Fruit fly (Drosophila melanogaster): Measurements from ENCODE around the gene Ctps.

Ctps gene

dm6 chr3L:15161549-15161948, 63.8 kb downstream of the Ctps start, which contains the start of gene CG6878 (continued):
- TF ChIP-seq CG4820 (GFP tag; optimal IDR thresholded peaks at IDR 0.05) (no peak), disco-r (GFP tag; optimal IDR thresholded peaks at IDR 0.05) (no peak), dmrt11E (tag; optimal IDR thresholded peaks at IDR 0.05) (no peak), fru (optimal IDR thresholded peaks at IDR 0.05) (no peak), Dip3 (GFP tag; optimal IDR thresholded peaks at IDR 0.05) (no peak), Trl (optimal IDR thresholded peaks at IDR 0.05) (no peak), Trl (GFP tag; optimal IDR thresholded peaks at IDR 0.05) (no peak), Hsf (GFP tag; optimal IDR thresholded peaks at IDR 0.05) (peak; percentile 2), zfh1 (GFP tag; IDR thresholded peaks at IDR 0.05) (no peak), GATAe (GFP tag; conservative IDR thresholded peaks at IDR 0.05) (no peak), Bgb (GFP tag; IDR thresholded peaks at IDR 0.05; ENCODE audit: partially characterized antibody) (peak; percentile 56), CG5180 (GFP tag; optimal IDR thresholded peaks at IDR 0.05) (no peak), CG8388 (GFP tag; optimal IDR thresholded peaks at IDR 0.05) (no peak), dpn (GFP tag; optimal IDR thresholded peaks at IDR 0.05) (peak in 1 of 2 experiments; percentile 16), repo (GFP tag; optimal IDR thresholded peaks at IDR 0.05) (no peak), pan (optimal IDR thresholded peaks at IDR 0.05) (no peak), pan (GFP tag; optimal IDR thresholded peaks at IDR 0.05 in 1 of 2, IDR thresholded peaks at IDR 0.05 in 1 of 2) (no peak), CG13624 (GFP tag; optimal IDR thresholded peaks at IDR 0.05) (no peak), knrl (GFP tag; IDR thresholded peaks at IDR 0.05; ENCODE audit: partially characterized antibody) (no peak), CG16815 (GFP tag; optimal IDR thresholded peaks at IDR 0.05) (no peak), p53 (GFP tag; optimal IDR thresholded peaks at IDR 0.05) (no peak), tll (GFP tag; optimal IDR thresholded peaks at IDR 0.05) (no peak), unc-4 (GFP tag; IDR thresholded peaks at IDR 0.05; ENCODE audit: partially characterized antibody) (peak; percentile 34; the same call in 1 of the 2 replicates), wdn (GFP tag; IDR thresholded peaks at IDR 0.05) (no peak), CG17385 (GFP tag; optimal IDR thresholded peaks at IDR 0.05) (no peak), Dad (GFP tag; optimal IDR thresholded peaks at IDR 0.05) (no peak), hkb (optimal IDR thresholded peaks at IDR 0.05) (no peak), hkb (GFP tag; IDR thresholded peaks at IDR 0.05) (no peak), Dref (GFP tag; IDR thresholded peaks at IDR 0.05) (0 out of 2 replicates have a peak, but pooled peaks have one; percentile 32), CG6813 (GFP tag; optimal IDR thresholded peaks at IDR 0.05) (peak; percentile 30), br (optimal IDR thresholded peaks at IDR 0.05) (no peak), CG9437 (GFP tag; optimal IDR thresholded peaks at IDR 0.05) (no peak), CG2875 (GFP tag; optimal IDR thresholded peaks at IDR 0.05) (no peak), CG4730 (GFP tag; IDR thresholded peaks at IDR 0.05) (no peak), CG11247 (GFP tag; IDR thresholded peaks at IDR 0.05) (no peak), emc (GFP tag; optimal IDR thresholded peaks at IDR 0.05) (no peak), mam (GFP tag; optimal IDR thresholded peaks at IDR 0.05) (no peak), CG6765 (GFP tag; optimal IDR thresholded peaks at IDR 0.05) (no peak), ap (GFP tag; IDR thresholded peaks at IDR 0.05) (no peak), CG8281 (tag; optimal IDR thresholded peaks at IDR 0.05) (no peak), Meics (GFP tag; optimal IDR thresholded peaks at IDR 0.05) (peak; percentile 36), eve (GFP tag; optimal IDR thresholded peaks at IDR 0.05) (no peak), Hmr (GFP tag; optimal IDR thresholded peaks at IDR 0.05) (no peak), CG31441 (GFP tag; IDR thresholded peaks at IDR 0.05) (no peak; the same call in 1 of the 2 replicates), eyg (GFP tag; optimal IDR thresholded peaks at IDR 0.05) (no peak), fd3F (GFP tag; optimal IDR thresholded peaks at IDR 0.05) (no peak), gcm (GFP tag; optimal IDR thresholded peaks at IDR 0.05) (no peak), sob (GFP tag; IDR thresholded peaks at IDR 0.05) (no peak), slou (GFP tag; optimal IDR thresholded peaks at IDR 0.05) (no peak), sisA (GFP tag; IDR thresholded peaks at IDR 0.05) (no peak; the same call in 1 of the 2 replicates), D19B (GFP tag; optimal IDR thresholded peaks at IDR 0.05) (no peak), Adf1 (GFP tag; IDR thresholded peaks at IDR 0.05) (no peak), gro (GFP tag; optimal IDR thresholded peaks at IDR 0.05) (no peak)

All from whole organism, embryonic.